Fruit fly (Drosophila melanogaster): ENCODE results near the gene Sk2.
A peak's percentile ranks its signal among the peaks of the same experiment; 100 is the strongest.

- peak; percentile 69 for TF ChIP-seq Mnt (GFP tag; optimal IDR thresholded peaks at IDR 0.05)
- peak; percentile 34 for TF ChIP-seq pad (GFP tag; optimal IDR thresholded peaks at IDR 0.05)
- TF ChIP-seq cnc (optimal IDR thresholded peaks at IDR 0.05): no peak
- peak; percentile 58 for TF ChIP-seq CG11617 (GFP tag; optimal IDR thresholded peaks at IDR 0.05)
- TF ChIP-seq kay (GFP tag; ENCODE audit: borderline replicate concordance): peak; percentile 85
- no peak for TF ChIP-seq CG14711 (tag; optimal IDR thresholded peaks at IDR 0.05)
- peak; percentile 64 for TF ChIP-seq bab1 (GFP tag; optimal IDR thresholded peaks at IDR 0.05)
- TF ChIP-seq CG1620 (GFP tag; optimal IDR thresholded peaks at IDR 0.05): no peak
- peak; percentile 17 for TF ChIP-seq CG33017 (tag; optimal IDR thresholded peaks at IDR 0.05)
- TF ChIP-seq toe (GFP tag; optimal IDR thresholded peaks at IDR 0.05): peak; percentile 20
- peak; percentile 74 for TF ChIP-seq CG12768 (GFP tag; optimal IDR thresholded peaks at IDR 0.05)
- TF ChIP-seq CG5204 (GFP tag; optimal IDR thresholded peaks at IDR 0.05): peak; percentile 54
Measured at dm6 chr3L:3037822-3038563, 8.9 kb upstream of the Sk2 start.

Measured in whole organism, adult.